Fruit fly (Drosophila melanogaster): Measurements from ENCODE around the gene Sema1a.

Sema1a gene

DNA sequence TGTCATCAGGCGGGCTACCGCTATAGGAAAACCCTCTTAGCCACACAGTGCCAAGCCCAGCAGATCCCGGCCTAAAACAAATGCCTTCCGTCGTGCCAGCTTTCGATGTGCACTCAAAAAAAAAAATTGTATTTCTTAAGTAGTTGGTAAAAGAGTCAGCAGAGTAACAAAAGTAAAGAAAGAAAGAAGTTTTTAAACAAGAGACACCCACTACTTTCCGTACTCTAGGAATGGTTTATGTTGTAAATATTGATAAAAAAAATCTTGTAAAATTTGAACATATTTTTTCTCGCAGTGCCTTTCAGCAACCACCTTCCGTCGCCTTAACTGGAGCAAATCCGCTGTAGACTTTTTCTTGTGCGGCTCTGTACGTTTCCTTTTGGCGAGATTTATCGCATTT lies 31.0 kb downstream of the Sema1a start (continued):
- peak; percentile 47 for TF ChIP-seq CG8089 (GFP tag; optimal IDR thresholded peaks at IDR 0.05)
- no peak for TF ChIP-seq CG2129 (GFP tag; IDR thresholded peaks at IDR 0.05; ENCODE audit: partially characterized antibody)
- TF ChIP-seq CG14965 (GFP tag; optimal IDR thresholded peaks at IDR 0.05; ENCODE audit: borderline replicate concordance) = no peak
- no peak for TF ChIP-seq grn (GFP tag; optimal IDR thresholded peaks at IDR 0.05)
- no peak for TF ChIP-seq Hey (tag; optimal IDR thresholded peaks at IDR 0.05)
- no peak for TF ChIP-seq Dip3 (GFP tag; optimal IDR thresholded peaks at IDR 0.05)
- peak; percentile 55 for TF ChIP-seq Atf6 (GFP tag; IDR thresholded peaks at IDR 0.05)
- no peak for TF ChIP-seq ash1 (GFP tag; optimal IDR thresholded peaks at IDR 0.05)
- TF ChIP-seq CG13775 (GFP tag; optimal IDR thresholded peaks at IDR 0.05) = peak; percentile 49
- no peak for TF ChIP-seq Oaz (GFP tag; IDR thresholded peaks at IDR 0.05)
- TF ChIP-seq BEAF-32 (GFP tag; optimal IDR thresholded peaks at IDR 0.05) = no peak
- TF ChIP-seq nmo (GFP tag; optimal IDR thresholded peaks at IDR 0.05) = peak; percentile 42
- TF ChIP-seq D19B (GFP tag; optimal IDR thresholded peaks at IDR 0.05) = no peak
- TF ChIP-seq CG34224 (GFP tag; IDR thresholded peaks at IDR 0.05; ENCODE audit: partially characterized antibody) = no peak
- no peak for TF ChIP-seq CG1602 (GFP tag; optimal IDR thresholded peaks at IDR 0.05)
- no peak for TF ChIP-seq inv (GFP tag; IDR thresholded peaks at IDR 0.05; ENCODE audit: partially characterized antibody)
- TF ChIP-seq Elba2 (GFP tag; optimal IDR thresholded peaks at IDR 0.05) = no peak
- no peak for TF ChIP-seq Jarid2 (GFP tag; optimal IDR thresholded peaks at IDR 0.05)
- peak; percentile 52 for TF ChIP-seq bab2 (GFP tag; optimal IDR thresholded peaks at IDR 0.05)
- TF ChIP-seq CG10959 (GFP tag; IDR thresholded peaks at IDR 0.05) = no peak
- peak; percentile 58 for TF ChIP-seq CG2712 (tag; optimal IDR thresholded peaks at IDR 0.05)
- TF ChIP-seq CG32532 (GFP tag; IDR thresholded peaks at IDR 0.05) = 0 out of 2 replicates have a peak, but pooled peaks have one; percentile 15
- TF ChIP-seq psq (GFP tag; optimal IDR thresholded peaks at IDR 0.05) = no peak
- peak; percentile 55 for TF ChIP-seq CoRest (tag; optimal IDR thresholded peaks at IDR 0.05)
- peak; percentile 55 for TF ChIP-seq CG30403 (GFP tag; optimal IDR thresholded peaks at IDR 0.05)
- TF ChIP-seq TFAM (GFP tag; optimal IDR thresholded peaks at IDR 0.05) = no peak
- no peak for TF ChIP-seq Abd-B (GFP tag; optimal IDR thresholded peaks at IDR 0.05)
- no peak for TF ChIP-seq CG6254 (GFP tag; optimal IDR thresholded peaks at IDR 0.05)
- TF ChIP-seq CG11456 (GFP tag; IDR thresholded peaks at IDR 0.05) = no peak
- no peak for TF ChIP-seq kah (GFP tag; optimal IDR thresholded peaks at IDR 0.05)
- TF ChIP-seq NK7.1 (GFP tag; optimal IDR thresholded peaks at IDR 0.05) = no peak
- TF ChIP-seq CrebB (tag; optimal IDR thresholded peaks at IDR 0.05) = no peak
- no peak for TF ChIP-seq fru (optimal IDR thresholded peaks at IDR 0.05)
- TF ChIP-seq CG3847 (GFP tag; IDR thresholded peaks at IDR 0.05) = no peak
- TF ChIP-seq vfl (GFP tag; optimal IDR thresholded peaks at IDR 0.05) = no peak
- TF ChIP-seq CG16863 (GFP tag; optimal IDR thresholded peaks at IDR 0.05) = peak; percentile 55
- peak; percentile 45 for TF ChIP-seq lmd (GFP tag; IDR thresholded peaks at IDR 0.05)
- TF ChIP-seq vnd (GFP tag; IDR thresholded peaks at IDR 0.05; ENCODE audit: partially characterized antibody) = no peak
- no peak for TF ChIP-seq Gug (GFP tag; IDR thresholded peaks at IDR 0.05)
- TF ChIP-seq Dbx (GFP tag; IDR thresholded peaks at IDR 0.05) = no peak
- TF ChIP-seq tin (GFP tag; optimal IDR thresholded peaks at IDR 0.05) = peak; percentile 32
- no peak for TF ChIP-seq Vsx1 (GFP tag; optimal IDR thresholded peaks at IDR 0.05)
- TF ChIP-seq CG30020 (tag; optimal IDR thresholded peaks at IDR 0.05) = no peak
- TF ChIP-seq pita (GFP tag; optimal IDR thresholded peaks at IDR 0.05) = no peak
- TF ChIP-seq CG3726 (GFP tag; IDR thresholded peaks at IDR 0.05) = no peak
- TF ChIP-seq CG10543 (GFP tag; optimal IDR thresholded peaks at IDR 0.05) = peak; percentile 31
- TF ChIP-seq Mad (GFP tag; optimal IDR thresholded peaks at IDR 0.05) = no peak
- TF ChIP-seq CG8290 (GFP tag; optimal IDR thresholded peaks at IDR 0.05) = no peak
- TF ChIP-seq CG8290 (tag; optimal IDR thresholded peaks at IDR 0.05) = no peak
- TF ChIP-seq Dp (GFP tag; optimal IDR thresholded peaks at IDR 0.05) = no peak
- 0 out of 2 replicates have a peak, but pooled peaks have one; percentile 15 for TF ChIP-seq E2f1 (GFP tag; IDR thresholded peaks at IDR 0.05)
- TF ChIP-seq CG7928 (GFP tag; optimal IDR thresholded peaks at IDR 0.05) = no peak

Measured in whole organism, embryonic.